Worm (Caenorhabditis elegans) whole organism, young adult: ENCODE measurements around the gene snb-7.

ENCODE experiments used
- B0336.3 ChIP-seq: fragments of 200-800 bp; sonication (Bioruptor generic); IDR thresholded peaks from 2 replicates; pipeline ENCODE4 v1.3.6; 2022; ENCODE audit warnings: missing genetic modification characterization, missing compliant biosample characterization
- C06A6.2 ChIP-seq: fragments of 200-800 bp; sonication (Bioruptor generic); conservative IDR thresholded peaks from 2 replicates; pipeline ENCODE4 v1.3.6; 2022; ENCODE audit warnings: missing genetic modification characterization, missing compliant biosample characterization
- F49E8.2 ChIP-seq: sonication (generic microtip); optimal IDR thresholded peaks from 3 replicates; lab custom pipeline; 2017; ENCODE audit warnings: missing genetic modification characterization, mild to moderate bottlenecking, missing compliant biosample characterization, antibody characterized with exemption, moderate library complexity; ENCODE audit not compliant: insufficient read depth
- Y56A3A.18 ChIP-seq: fragments of 200-800 bp; sonication (Bioruptor generic); IDR thresholded peaks from 2 replicates; pipeline ENCODE4 v1.3.6; 2022; ENCODE audit warnings: missing genetic modification reagents, missing genetic modification characterization, missing compliant biosample characterization
- Y79H2A.3 ChIP-seq: fragments of 200-800 bp; sonication (Bioruptor generic); conservative IDR thresholded peaks from 2 replicates; pipeline ENCODE4 v1.3.6; 2022; ENCODE audit warnings: missing genetic modification reagents, missing genetic modification characterization, missing compliant biosample characterization
- Y95B8A.8 ChIP-seq: fragments of 200-800 bp; sonication (Bioruptor generic); IDR thresholded peaks from 2 replicates; pipeline ENCODE4 v1.3.6; 2022; ENCODE audit warnings: missing genetic modification reagents, missing genetic modification characterization, missing compliant biosample characterization
- hsf-1 ChIP-seq: fragments of 200-800 bp; sonication (Bioruptor generic); IDR thresholded peaks from 2 replicates; pipeline ENCODE4 v1.3.6; 2022; ENCODE audit warnings: missing genetic modification reagents, missing genetic modification characterization, missing compliant biosample characterization
- nfya-1 ChIP-seq: sonication (generic microtip); optimal IDR thresholded peaks from 2 replicates; lab custom pipeline; 2017; ENCODE audit warnings: antibody characterized with exemption, missing compliant biosample characterization, missing genetic modification characterization, borderline replicate concordance; ENCODE audit not compliant: insufficient read depth
- nfyb-1 ChIP-seq: fragments of 200-800 bp; sonication (Bioruptor generic); IDR thresholded peaks from 2 replicates; pipeline ENCODE4 v1.3.6; 2022; ENCODE audit warnings: missing genetic modification reagents, missing genetic modification characterization, missing compliant biosample characterization
- unc-130 ChIP-seq: sonication (generic microtip); optimal IDR thresholded peaks from 2 replicates; lab custom pipeline; 2016; ENCODE audit warnings: missing genetic modification reagents, missing genetic modification characterization, missing compliant biosample characterization

- TF ChIP-seq C06A6.2 (GFP tag; lab: Robert Waterston, UW) (no peak), nfya-1 (no peak), Y56A3A.18 (GFP tag; lab: Robert Waterston, UW) (0 out of 2 replicates have a peak, but pooled peaks have one; percentile 47), nfyb-1 (GFP tag; lab: Robert Waterston, UW) (no peak), F49E8.2 (tag; lab: Kevin White, UChicago) (peak; percentile 61), B0336.3 (GFP tag; lab: Robert Waterston, UW) (peak; percentile 66), hsf-1 (peak; percentile 62), Y79H2A.3 (no peak), Y95B8A.8 (no peak), unc-130 (peak; percentile 33)
Observed at ce11 chrIV:12570546-12570945, 9.9 kb downstream of the snb-7 start.
